Worm (Caenorhabditis elegans) whole organism, L4/young adult: Measurements from ENCODE around the gene flp-32.

Experiments used
- W03F9.2 ChIP-seq: fragments of 150-350 bp; optimal IDR thresholded peaks from 2 replicates; lab custom pipeline; 2014; ENCODE audit warnings: missing biosample characterization, missing genetic modification characterization
- dao-5 ChIP-seq: sonication (generic microtip); optimal IDR thresholded peaks from 2 replicates; lab custom pipeline; 2016; ENCODE audit warnings: missing genotype, missing genetic modification characterization, moderate library complexity, missing compliant biosample characterization
- him-1 ChIP-seq: sonication (generic microtip); optimal IDR thresholded peaks from 2 replicates; lab custom pipeline; 2016; ENCODE audit warnings: missing genotype, missing genetic modification reagents, missing genetic modification characterization, missing compliant biosample characterization

flp-32 gene

DNA sequence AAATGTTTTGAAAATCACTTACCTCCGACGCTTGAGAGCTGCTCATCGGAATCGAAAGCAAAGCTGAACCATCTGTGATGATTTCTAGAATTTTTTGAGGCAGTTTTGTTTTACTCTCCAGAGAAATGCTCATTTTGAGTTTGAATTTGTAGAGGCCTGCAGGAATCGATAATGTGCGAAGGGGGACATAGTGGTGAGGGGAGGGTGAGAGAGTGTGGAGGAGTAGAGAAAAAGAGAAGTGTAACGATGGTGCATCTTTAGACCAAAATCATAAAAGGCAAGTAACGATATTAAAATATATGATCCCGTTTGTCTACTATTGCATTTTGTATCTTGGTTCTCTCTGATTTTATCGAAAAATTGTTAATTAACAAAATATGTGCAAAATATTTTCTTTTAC is 2.6 kb upstream of the flp-32 start, which contains the start of gene blos-8:
blos-8 (minus strand) TSS at position 216 of the 400 bp plus-strand sequence.
- TF ChIP-seq him-1 (tag; lab: Kevin White, UChicago) (no peak), dao-5 (tag; lab: Kevin White, UChicago) (no peak), W03F9.2 (tag; lab: Kevin White, UChicago) (no peak)

DNA sequence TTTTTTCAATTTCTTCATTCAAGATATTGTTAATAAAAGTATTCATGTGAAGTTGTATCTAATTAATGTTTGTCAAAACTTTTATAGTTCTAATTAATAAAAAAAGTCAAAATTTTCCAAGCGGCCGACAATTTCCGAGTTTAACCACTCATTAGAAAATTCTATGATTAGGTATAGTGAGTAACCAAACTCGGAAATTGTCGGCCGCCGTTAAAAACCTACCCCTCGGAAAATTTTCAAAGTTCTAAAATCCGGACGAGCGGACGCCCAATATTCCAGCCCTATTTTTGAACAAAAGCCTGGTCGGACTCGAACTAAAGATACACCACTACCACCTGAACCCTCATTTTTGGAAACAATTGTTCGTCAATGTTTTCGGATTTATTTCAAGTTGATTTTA is 1.3 kb downstream of the flp-32 start:
- TF ChIP-seq dao-5 (tag; lab: Kevin White, UChicago) (no peak), W03F9.2 (tag; lab: Kevin White, UChicago) (no peak), him-1 (tag; lab: Kevin White, UChicago) (no peak)

DNA sequence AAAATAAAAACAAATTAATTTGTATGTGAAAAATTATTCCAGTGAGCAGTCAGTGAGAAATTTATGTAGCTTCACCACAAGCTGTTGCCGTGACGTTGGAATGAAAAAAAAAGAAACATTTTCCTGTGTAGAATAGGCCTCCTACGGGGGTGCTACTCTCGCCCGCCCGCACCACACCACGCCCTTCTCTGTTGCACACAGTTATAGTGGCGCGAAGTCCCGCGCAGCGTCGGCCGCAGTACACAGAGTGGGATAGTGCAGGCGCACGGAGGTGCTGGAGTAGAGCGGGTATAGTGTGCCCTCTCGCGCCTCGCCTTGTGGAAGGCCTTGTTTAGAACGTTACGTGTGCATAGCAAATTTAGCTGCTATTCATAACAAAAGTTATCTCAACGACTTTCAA is 5.2 kb downstream of the flp-32 start:
- no peak for TF ChIP-seq W03F9.2 (tag; lab: Kevin White, UChicago)
- no peak for TF ChIP-seq him-1 (tag; lab: Kevin White, UChicago)
- TF ChIP-seq dao-5 (tag; lab: Kevin White, UChicago) = no peak

DNA sequence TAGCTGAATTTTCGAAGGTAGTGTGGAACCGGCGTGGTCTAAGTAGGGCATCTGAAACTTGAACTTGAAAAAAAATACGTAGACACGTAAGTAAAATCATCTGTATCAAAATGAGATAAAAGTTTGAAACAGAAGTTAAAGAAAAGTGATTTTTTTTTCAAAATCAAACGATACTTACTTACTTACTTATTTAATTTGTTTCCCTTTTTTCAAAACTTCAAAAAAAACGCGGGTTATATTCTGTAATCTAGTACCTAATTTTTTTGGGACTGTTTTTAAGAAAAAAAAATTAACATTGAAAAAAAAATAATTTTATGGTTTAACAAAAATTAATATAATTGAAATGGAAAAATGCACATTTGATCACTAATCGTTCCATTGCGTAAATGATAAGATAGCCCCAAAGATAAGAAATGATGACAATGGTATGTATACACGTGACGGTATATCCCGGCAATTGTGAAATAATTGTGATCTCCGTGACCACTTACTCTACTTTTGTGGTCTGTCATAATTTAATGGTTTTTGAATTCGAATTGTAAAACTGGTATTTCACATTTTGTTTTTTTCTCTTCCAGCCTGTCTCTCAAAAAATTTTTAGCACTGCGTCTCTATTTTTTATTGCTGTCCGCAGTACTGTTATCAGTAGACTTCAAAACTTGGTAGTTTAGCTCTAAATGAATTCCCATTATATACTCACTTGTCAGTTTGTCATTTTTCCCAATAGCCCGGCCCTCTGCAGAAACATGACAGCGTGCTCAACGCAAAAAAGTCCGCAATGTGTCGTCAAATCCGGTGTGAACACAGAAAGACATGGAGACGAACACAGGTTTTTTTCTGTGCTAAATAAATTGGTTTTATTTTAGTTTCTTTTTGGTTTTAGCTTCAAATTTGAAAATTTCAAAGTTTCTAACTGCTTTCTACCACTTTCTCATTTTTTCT is 7.4 kb downstream of the flp-32 start, which contains the start of gene mocs-1:
mocs-1 (minus strand) TSS at position 51 of the 942 bp plus-strand sequence.
- TF ChIP-seq dao-5 (tag; lab: Kevin White, UChicago) (no peak), him-1 (tag; lab: Kevin White, UChicago) (no peak), W03F9.2 (tag; lab: Kevin White, UChicago) (no peak)

DNA sequence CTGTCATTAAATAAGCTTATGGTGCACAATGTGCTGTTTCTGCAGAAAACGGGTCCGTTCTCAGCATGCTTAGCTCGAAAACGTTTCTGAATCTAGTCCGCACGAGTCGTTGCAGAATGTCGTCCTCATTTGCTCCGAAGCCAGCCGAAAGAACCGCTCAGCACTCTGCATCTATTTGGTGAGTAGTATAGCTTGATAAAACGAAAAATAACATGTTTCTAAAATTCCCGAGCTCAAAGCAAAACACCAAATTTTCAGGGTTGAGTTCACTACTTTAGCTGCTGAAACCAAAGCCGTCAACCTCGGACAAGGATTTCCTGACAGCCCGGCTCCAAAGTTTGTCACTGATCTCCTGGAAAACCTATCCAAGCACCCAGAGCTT is 8.1 kb downstream of the flp-32 start, which contains the start of gene nkat-3:
nkat-3 (plus strand) TSS at position 46 of the 382 bp plus-strand sequence.
- TF ChIP-seq W03F9.2 (tag; lab: Kevin White, UChicago) (no peak), dao-5 (tag; lab: Kevin White, UChicago) (no peak), him-1 (tag; lab: Kevin White, UChicago) (no peak)

DNA sequence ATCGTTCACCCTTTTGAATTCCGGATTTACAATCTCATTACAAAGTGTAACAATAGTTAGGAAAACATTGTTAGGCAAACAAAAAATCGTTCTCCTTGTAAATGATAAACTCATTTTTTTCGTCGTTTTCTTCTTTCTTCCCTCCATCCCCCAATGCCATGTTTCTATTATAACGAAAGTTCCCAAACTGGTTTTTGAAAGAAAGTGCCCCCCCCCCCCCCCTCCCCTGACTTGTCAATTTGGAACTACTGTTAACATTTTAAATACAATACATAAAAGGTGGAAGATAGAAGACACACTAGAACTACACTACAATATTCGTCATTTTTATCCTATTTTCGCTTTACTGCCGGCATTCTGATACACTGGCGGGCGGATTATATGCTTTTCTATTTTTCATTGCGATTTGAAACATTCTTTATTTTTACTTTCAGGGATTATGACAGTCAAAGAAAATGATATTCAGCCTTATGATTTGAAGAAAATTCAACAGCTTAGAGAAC is 12.8 kb downstream of the flp-32 start, which contains the start of gene R03A10.5:
R03A10.5 (plus strand) TSS at position 431 of the 503 bp plus-strand sequence.
- no peak for TF ChIP-seq him-1 (tag; lab: Kevin White, UChicago)

DNA sequence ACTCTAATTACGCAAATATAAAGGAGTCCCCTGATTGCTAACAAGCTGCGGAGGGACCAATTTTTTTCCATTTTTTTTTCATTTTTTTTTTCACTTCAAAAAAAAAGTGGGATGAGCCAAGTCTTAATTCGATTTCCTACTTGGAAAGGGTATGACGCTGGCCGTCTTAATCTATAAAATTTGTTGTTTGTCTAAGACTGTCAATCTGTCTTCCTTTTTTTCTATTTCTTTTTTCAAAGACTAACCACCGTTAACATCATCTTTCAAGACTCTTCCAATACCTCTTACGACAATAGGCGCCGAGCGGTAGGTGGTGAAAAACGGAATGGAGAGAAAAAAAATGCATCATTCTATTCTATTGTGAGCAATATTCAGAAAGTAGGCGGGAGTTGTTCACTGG is 31.5 kb downstream of the flp-32 start:
- TF ChIP-seq him-1 (tag; lab: Kevin White, UChicago) (no peak), W03F9.2 (tag; lab: Kevin White, UChicago) (no peak)

DNA sequence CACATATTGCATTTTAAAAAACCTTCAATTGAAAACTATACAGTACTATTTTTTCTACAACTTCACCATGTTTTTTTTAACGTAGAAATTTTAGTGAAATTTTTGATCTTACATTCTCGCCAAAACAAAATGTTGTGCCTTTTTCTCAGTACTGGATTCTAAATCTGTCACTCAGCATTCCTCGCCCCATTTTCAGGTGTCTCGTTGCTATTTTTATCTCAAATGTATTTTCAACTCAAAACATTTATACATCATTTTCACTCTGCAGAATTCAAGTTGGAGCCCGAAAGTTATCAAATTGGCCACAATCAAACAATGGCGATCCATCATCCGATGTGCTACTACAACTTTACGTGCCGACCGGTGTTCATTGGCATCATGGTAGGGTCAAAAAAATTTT is 32.4 kb downstream of the flp-32 start, which contains the start of gene sprr-1:
sprr-1 (plus strand) TSS at position 269 of the 400 bp plus-strand sequence.
- TF ChIP-seq W03F9.2 (tag; lab: Kevin White, UChicago) (no peak), him-1 (tag; lab: Kevin White, UChicago) (no peak), dao-5 (tag; lab: Kevin White, UChicago) (no peak)

DNA sequence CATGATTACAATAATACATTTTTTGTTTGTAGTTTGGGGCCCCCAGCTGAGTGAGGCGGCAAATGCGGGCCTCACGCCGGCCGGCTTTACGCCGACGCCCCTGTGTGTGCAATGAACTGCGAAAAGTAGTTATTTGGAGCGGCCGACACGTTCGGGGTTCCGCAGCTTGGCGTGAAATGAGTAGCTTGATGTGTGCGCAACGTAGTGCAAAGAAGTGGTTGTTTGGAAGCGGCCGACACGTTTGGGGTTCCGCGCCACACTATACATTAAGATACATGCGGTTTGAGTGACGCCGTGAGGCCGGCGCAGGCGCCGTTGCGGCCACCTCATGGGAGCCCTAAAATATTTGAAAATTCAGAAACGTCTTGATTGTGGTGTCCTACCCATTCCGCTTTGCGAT is 35.1 kb downstream of the flp-32 start:
- TF ChIP-seq W03F9.2 (tag; lab: Kevin White, UChicago) (no peak), dao-5 (tag; lab: Kevin White, UChicago) (no peak), him-1 (tag; lab: Kevin White, UChicago) (no peak)

DNA sequence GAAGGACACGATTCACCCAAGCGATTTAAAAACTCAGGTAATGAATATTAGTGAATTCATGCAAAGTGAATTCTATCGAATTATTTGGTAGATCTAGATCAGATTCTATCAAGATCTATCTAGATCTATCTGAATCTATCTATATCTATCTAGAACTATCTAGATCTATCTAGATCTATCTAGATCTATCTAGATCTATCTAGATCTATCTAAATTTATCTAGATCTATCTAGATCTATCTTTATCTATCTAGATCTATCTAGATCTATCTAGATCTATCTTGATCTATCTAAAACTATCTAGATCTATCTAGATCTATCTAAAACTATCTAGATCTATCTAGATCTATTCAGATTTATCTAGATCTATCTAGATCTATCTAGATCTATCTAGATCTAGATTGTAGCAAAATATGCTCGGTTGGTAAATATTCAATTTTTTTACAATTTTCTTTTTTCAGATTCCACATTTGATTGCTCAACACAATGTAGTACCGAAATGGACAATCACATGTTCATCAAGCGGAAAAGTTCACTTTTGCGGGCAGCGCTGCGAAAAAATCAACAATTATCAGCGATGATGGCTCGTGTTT is 36.5 kb downstream of the flp-32 start:
- TF ChIP-seq dao-5 (tag; lab: Kevin White, UChicago) = no peak
- no peak for TF ChIP-seq W03F9.2 (tag; lab: Kevin White, UChicago)
- TF ChIP-seq him-1 (tag; lab: Kevin White, UChicago) = no peak

DNA sequence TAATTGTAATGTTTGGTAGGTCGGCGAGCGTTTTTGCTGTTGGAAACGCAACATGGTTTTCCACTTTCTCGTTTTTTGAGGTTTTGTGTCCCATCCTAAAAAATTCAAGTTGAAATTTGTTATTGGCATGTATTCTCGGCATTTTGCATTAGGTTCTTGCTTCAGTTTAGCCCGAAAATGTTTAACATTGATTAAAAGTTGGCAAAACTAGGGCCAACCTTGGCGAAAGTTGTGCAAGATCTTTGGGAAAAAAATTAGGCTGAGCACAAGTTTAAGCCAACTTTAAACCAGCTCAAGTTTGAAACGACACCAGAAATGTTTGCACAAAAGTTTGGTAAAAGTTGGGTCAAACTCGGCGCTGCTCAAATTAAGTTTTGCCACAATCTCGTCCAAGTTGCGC is 43.7 kb downstream of the flp-32 start, which contains the start of gene exc-1:
exc-1 (minus strand) TSS at position 101 of the 400 bp plus-strand sequence.
- no peak for TF ChIP-seq W03F9.2 (tag; lab: Kevin White, UChicago)
- no peak for TF ChIP-seq dao-5 (tag; lab: Kevin White, UChicago)
- TF ChIP-seq him-1 (tag; lab: Kevin White, UChicago) = no peak

DNA sequence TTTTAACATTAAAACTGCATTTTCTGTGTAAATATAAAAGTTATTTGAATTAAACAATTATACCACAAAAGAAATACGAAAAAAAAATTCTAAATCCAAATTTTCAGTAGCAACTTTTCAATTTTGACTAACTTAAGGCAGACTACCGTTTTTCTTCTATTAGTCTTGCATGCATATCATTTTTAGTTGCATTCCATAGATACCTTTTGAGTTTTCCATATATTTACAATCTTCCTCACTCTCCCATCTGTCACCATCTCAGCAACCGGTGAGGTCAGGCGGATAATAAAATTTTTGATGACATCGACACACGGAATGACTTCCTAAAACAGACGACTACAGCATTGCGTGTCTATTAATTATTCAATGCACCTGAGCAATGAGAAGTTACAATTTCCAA is 45.1 kb downstream of the flp-32 start, which contains the start of gene gcy-36:
gcy-36 (plus strand) TSS at position 301 of the 400 bp plus-strand sequence.
- TF ChIP-seq dao-5 (tag; lab: Kevin White, UChicago) (no peak), him-1 (tag; lab: Kevin White, UChicago) (no peak), W03F9.2 (tag; lab: Kevin White, UChicago) (no peak)
